Fruit fly (Drosophila melanogaster): ENCODE data around the gene CG44005.

DNA sequence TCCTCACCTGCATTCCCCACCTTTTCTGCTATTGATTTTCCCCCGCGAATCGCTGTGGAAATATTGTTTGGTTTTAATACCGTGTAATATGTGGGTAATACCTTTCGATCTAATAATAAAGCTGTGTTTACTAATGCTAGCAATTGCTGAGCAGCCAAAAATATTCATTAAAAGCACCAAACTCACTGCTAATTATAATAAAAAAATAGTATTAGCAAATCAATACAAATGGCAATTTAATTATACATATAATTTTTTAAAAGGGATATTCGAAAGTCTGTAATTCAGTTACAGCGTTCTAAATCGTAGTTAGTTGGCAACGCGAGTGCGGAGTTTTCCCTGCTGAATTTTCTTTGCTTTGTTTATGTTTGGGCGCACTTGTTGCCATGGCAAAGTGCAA, 22.0 kb upstream of the CG44005 start:
- TF ChIP-seq CG8478 (optimal IDR thresholded peaks at IDR 0.05), result no peak
- no peak for TF ChIP-seq CTCF (optimal IDR thresholded peaks at IDR 0.05)
